Fruit fly (Drosophila melanogaster) Kc167 (cell line): ENCODE data around the gene CG31102.

Source experiments
- Myc ChIP-seq: fragments of >200 bp; optimal IDR thresholded peaks from 2 replicates; lab custom pipeline; 2017; ENCODE audit warnings: missing external identifiers
- Sin3A ChIP-seq: fragments of >200 bp; optimal IDR thresholded peaks from 2 replicates; lab custom pipeline; 2018; ENCODE audit warnings: missing external identifiers
- h ChIP-seq: fragments of >200 bp; optimal IDR thresholded peaks from 3 replicates; lab custom pipeline; 2018; ENCODE audit warnings: missing external identifiers
- insv ChIP-seq: fragments of >200 bp; optimal IDR thresholded peaks from 3 replicates; lab custom pipeline; 2018; ENCODE audit warnings: missing external identifiers
- psq ChIP-seq: fragments of >200 bp; optimal IDR thresholded peaks from 2 replicates; lab custom pipeline; 2017; ENCODE audit warnings: missing external identifiers
- ttk ChIP-seq: sonication (Bioruptor generic); optimal IDR thresholded peaks from 2 replicates; lab custom pipeline; 2017; ENCODE audit warnings: missing external identifiers

- TF ChIP-seq ttk (lab: Kevin White, UChicago): no peak
- no peak for TF ChIP-seq psq
- no peak for TF ChIP-seq h (lab: Kevin White, UChicago)
- no peak for TF ChIP-seq Sin3A (lab: Kevin White, UChicago)
- no peak for TF ChIP-seq Myc
- no peak for TF ChIP-seq insv (lab: Kevin White, UChicago)
Observed at dm6 chr3R:25312583-25312982, 17.2 kb upstream of the CG31102 start.
